Worm (Caenorhabditis elegans) whole organism, L2 larva: ENCODE measurements around the gene F29B9.7.

Source experiments
- ZK546.5 ChIP-seq: sonication (generic microtip); optimal IDR thresholded peaks from 2 replicates; lab custom pipeline; 2017; ENCODE audit warnings: missing biosample characterization, missing genetic modification characterization
- ztf-4 ChIP-seq: fragments of 150-350 bp; optimal IDR thresholded peaks from 2 replicates; lab custom pipeline; 2014; ENCODE audit warnings: missing biosample characterization, missing genetic modification characterization

DNA sequence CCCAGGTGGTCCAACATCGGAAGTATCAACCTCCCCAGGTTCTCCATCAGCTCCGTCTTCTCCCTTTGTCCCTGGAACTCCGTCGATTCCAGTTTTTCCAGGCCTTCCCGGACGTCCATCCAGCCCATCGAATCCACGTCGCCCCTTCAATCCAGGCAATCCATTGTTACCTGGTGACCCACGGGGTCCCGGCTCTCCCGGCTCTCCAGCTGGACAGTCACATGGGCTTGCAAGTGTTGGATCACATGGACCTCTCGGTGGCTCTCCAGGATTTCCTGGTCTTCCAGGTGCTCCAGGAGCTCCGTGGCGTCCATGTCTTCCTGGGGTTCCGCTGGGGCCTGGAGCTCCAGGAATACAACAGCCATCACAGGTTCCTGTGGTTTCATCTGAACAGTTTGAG lies 40.9 kb upstream of the F29B9.7 start:
- TF ChIP-seq ZK546.5 (tag; lab: Kevin White, UChicago) = no peak
- TF ChIP-seq ztf-4 (tag; lab: Kevin White, UChicago) = no peak
